Worm (Caenorhabditis elegans): ENCODE data around the gene C27D8.3.
"Not testable (repeated sequence)": the region's sequence is repeated elsewhere in the genome, so short reads cannot be mapped to it uniquely, and the experiment has no call there.

C27D8.3 gene

ce11 chrIV:12684826-12685594, 26.5 kb downstream of the C27D8.3 start:
- TF ChIP-seq elt-2 (tag; optimal IDR thresholded peaks at IDR 0.05): no peak
- TF ChIP-seq daf-12 (tag; optimal IDR thresholded peaks at IDR 0.05): no peak
- no peak for TF ChIP-seq unc-62 (GFP tag; optimal IDR thresholded peaks at IDR 0.05)
- no peak for TF ChIP-seq unc-39 (tag; optimal IDR thresholded peaks at IDR 0.05)
- no peak for TF ChIP-seq lin-15B (tag; optimal IDR thresholded peaks at IDR 0.05)
- no peak for TF ChIP-seq ZK546.5 (tag; optimal IDR thresholded peaks at IDR 0.05)
- TF ChIP-seq nhr-43 (tag; optimal IDR thresholded peaks at IDR 0.05; ENCODE audit: poor library complexity, severe bottlenecking): no peak
- TF ChIP-seq skn-1 (tag; optimal IDR thresholded peaks at IDR 0.05): no peak
- TF ChIP-seq ama-1 (optimal IDR thresholded peaks at IDR 0.05): no peak
- TF ChIP-seq hmg-11 (tag; optimal IDR thresholded peaks at IDR 0.05): no peak
- TF ChIP-seq nhr-11 (tag; optimal IDR thresholded peaks at IDR 0.05): no peak

DNA sequence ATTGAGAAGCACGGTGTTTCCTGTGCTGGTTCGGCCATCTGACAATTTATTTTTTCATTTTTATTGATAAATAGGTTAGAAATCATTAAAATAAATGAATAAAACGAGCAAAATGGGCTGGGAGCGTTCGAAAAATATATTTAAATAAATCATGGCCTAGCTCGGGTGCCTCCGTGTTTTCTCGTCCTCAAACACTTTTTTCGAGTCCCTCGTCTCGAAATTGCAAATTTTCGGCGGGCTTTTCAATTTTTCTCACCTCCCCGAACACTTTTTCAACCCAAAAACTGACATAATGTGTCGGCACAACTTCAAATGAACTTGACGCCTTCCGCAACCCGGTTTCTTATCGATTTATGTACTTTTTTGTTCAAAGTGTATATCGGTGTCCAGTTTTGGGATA, 27.2 kb downstream of the C27D8.3 start, which contains the start of gene prmt-9:
Gene prmt-9 (minus strand): TSS at position 38 of the 400 bp plus-strand sequence.
- TF ChIP-seq nhr-43 (tag; optimal IDR thresholded peaks at IDR 0.05; ENCODE audit: poor library complexity, severe bottlenecking): no peak
- peak; percentile 36 for TF ChIP-seq lin-39 (tag; optimal IDR thresholded peaks at IDR 0.05)
- peak; percentile 54 for TF ChIP-seq lin-15B (tag; optimal IDR thresholded peaks at IDR 0.05)
- peak; percentile 36 for TF ChIP-seq nfya-1 (tag; optimal IDR thresholded peaks at IDR 0.05; ENCODE audit: insufficient read depth)

DNA sequence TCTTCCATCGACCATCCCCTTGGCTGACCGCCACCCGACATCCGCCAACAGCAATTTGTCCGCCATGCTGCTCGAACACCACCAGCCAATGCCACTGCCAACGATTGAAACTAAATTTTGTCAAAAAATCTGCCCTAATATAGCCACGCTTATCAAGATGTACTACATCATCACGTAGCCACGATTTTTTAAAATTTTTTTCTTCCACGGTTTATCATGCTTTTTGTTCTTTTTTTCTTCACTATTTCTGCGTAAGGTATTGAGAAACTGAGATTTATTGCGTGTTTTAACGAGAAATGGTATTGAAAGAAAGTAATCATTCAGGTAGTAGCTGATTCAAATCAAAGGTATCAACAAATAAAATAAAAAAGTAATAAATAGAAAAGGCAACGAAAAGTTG, 34.4 kb downstream of the C27D8.3 start, which contains the start of gene T23B5.6:
Gene T23B5.6 (minus strand): TSS at position 101 of the 400 bp plus-strand sequence.
- not testable (repeated sequence) for TF ChIP-seq pqm-1, daf-12, ztf-11 (tag; optimal IDR thresholded peaks at IDR 0.05)

ce11 chrIV:12674700-12675099, 36.8 kb downstream of the C27D8.3 start, which contains the start of gene T23B5.4:
T23B5.4 (plus strand) TSS chrIV:12675000.
- TF ChIP-seq nhr-43 (tag; optimal IDR thresholded peaks at IDR 0.05; ENCODE audit: poor library complexity, severe bottlenecking): no peak
- no peak for TF ChIP-seq fkh-10 (GFP tag; optimal IDR thresholded peaks at IDR 0.05)
- TF ChIP-seq hmg-11 (tag; optimal IDR thresholded peaks at IDR 0.05): no peak
- TF ChIP-seq tbx-2 (tag; optimal IDR thresholded peaks at IDR 0.05): no peak
- no peak for TF ChIP-seq ceh-16 (tag; optimal IDR thresholded peaks at IDR 0.05)
- no peak for TF ChIP-seq pha-4 (tag; optimal IDR thresholded peaks at IDR 0.05)
- no peak for TF ChIP-seq skn-1 (tag; optimal IDR thresholded peaks at IDR 0.05)
- no peak for TF ChIP-seq ztf-11 (tag; optimal IDR thresholded peaks at IDR 0.05)
- TF ChIP-seq daf-12 (tag; optimal IDR thresholded peaks at IDR 0.05): no peak
- no peak for TF ChIP-seq jun-1 (tag; optimal IDR thresholded peaks at IDR 0.05)
- TF ChIP-seq unc-39 (tag; optimal IDR thresholded peaks at IDR 0.05): no peak
